Worm (Caenorhabditis elegans) whole organism, L2 larva: ENCODE data around the gene ptrn-1.

Source experiments
- blmp-1 ChIP-seq: sonication (generic microtip); optimal IDR thresholded peaks from 2 replicates; lab custom pipeline; 2017; ENCODE audit warnings: missing genetic modification characterization, mild to moderate bottlenecking, missing compliant biosample characterization, antibody characterized with exemption, moderate library complexity; ENCODE audit not compliant: insufficient read depth
- ceh-82 ChIP-seq: fragments of 150-350 bp; optimal IDR thresholded peaks from 2 replicates; lab custom pipeline; 2014; ENCODE audit warnings: missing biosample characterization, missing genetic modification characterization
- egl-27 ChIP-seq: sonication (generic microtip); optimal IDR thresholded peaks from 3 replicates; lab custom pipeline; 2017; ENCODE audit warnings: missing biosample characterization, missing genetic modification reagents, missing genetic modification characterization
- elt-3 ChIP-seq: sonication (generic microtip); optimal IDR thresholded peaks from 2 replicates; lab custom pipeline; 2017; ENCODE audit warnings: missing biosample characterization, missing genetic modification characterization
- nhr-11 ChIP-seq: fragments of 150-350 bp; optimal IDR thresholded peaks from 2 replicates; lab custom pipeline; 2014; ENCODE audit warnings: missing biosample characterization, missing genetic modification characterization
- nhr-12 ChIP-seq: fragments of 150-350 bp; optimal IDR thresholded peaks from 2 replicates; lab custom pipeline; 2014; ENCODE audit warnings: missing biosample characterization, missing genetic modification characterization
- nhr-23 ChIP-seq: fragments of 150-350 bp; optimal IDR thresholded peaks from 2 replicates; lab custom pipeline; 2014; ENCODE audit warnings: missing biosample characterization, missing genetic modification reagents, missing genetic modification characterization
- nhr-25 ChIP-seq: fragments of 150-350 bp; sonication (generic microtip); optimal IDR thresholded peaks from 3 replicates; lab custom pipeline; 2014; ENCODE audit warnings: missing biosample characterization, missing genetic modification characterization
- skn-1 ChIP-seq: sonication (generic microtip); optimal IDR thresholded peaks from 2 replicates; lab custom pipeline; 2017; ENCODE audit warnings: missing biosample characterization, missing genetic modification characterization
- unc-39 ChIP-seq: fragments of 150-350 bp; optimal IDR thresholded peaks from 2 replicates; lab custom pipeline; 2014; ENCODE audit warnings: missing biosample characterization, missing genetic modification characterization
- ztf-11 ChIP-seq: sonication (generic microtip); optimal IDR thresholded peaks from 2 replicates; lab custom pipeline; 2017; ENCODE audit warnings: missing biosample characterization, missing genetic modification characterization
- ztf-4 ChIP-seq: fragments of 150-350 bp; optimal IDR thresholded peaks from 2 replicates; lab custom pipeline; 2014; ENCODE audit warnings: missing biosample characterization, missing genetic modification characterization

- TF ChIP-seq elt-3 (tag; lab: Kevin White, UChicago): no peak
- TF ChIP-seq ztf-11 (tag; lab: Kevin White, UChicago): no peak
- TF ChIP-seq egl-27 (tag; lab: Kevin White, UChicago): no peak
- TF ChIP-seq nhr-25 (tag; lab: Kevin White, UChicago): no peak
- no peak for TF ChIP-seq skn-1
- TF ChIP-seq nhr-12 (tag; lab: Kevin White, UChicago): no peak
- TF ChIP-seq ceh-82 (tag; lab: Kevin White, UChicago): no peak
- TF ChIP-seq nhr-23 (tag; lab: Kevin White, UChicago): no peak
- no peak for TF ChIP-seq blmp-1
- no peak for TF ChIP-seq nhr-11 (tag; lab: Kevin White, UChicago)
- no peak for TF ChIP-seq ztf-4 (tag; lab: Kevin White, UChicago)
- TF ChIP-seq unc-39 (tag; lab: Kevin White, UChicago): no peak
Observed at ce11 chrX:17045529-17045928, 15.5 kb upstream of the ptrn-1 start, which contains the start of gene C30G4.2.
